Worm (Caenorhabditis elegans) whole organism, early embryonic: ENCODE measurements around the gene M01B2.13.
"Not testable (repeated sequence)": the region's sequence is repeated elsewhere in the genome, so short reads cannot be mapped to it uniquely, and the experiment has no call there.

Source experiments
- B0310.2 ChIP-seq: sonication (generic microtip); optimal IDR thresholded peaks from 2 replicates; lab custom pipeline; 2016; ENCODE audit warnings: mild to moderate bottlenecking, missing genetic modification characterization, missing compliant biosample characterization
- F13C5.2 ChIP-seq: sonication (generic microtip); optimal IDR thresholded peaks from 2 replicates; lab custom pipeline; 2017; ENCODE audit warnings: mild to moderate bottlenecking, missing genetic modification characterization, inconsistent platforms, missing compliant biosample characterization
- ama-1 ChIP-seq: fragments of 150-350 bp; optimal IDR thresholded peaks from 2 replicates; lab custom pipeline; 2014
- ceh-13 ChIP-seq: fragments of 200-800 bp; sonication (Bioruptor generic); optimal IDR thresholded peaks from 2 replicates; lab custom pipeline; 2018; ENCODE audit warnings: mild to moderate bottlenecking, missing genetic modification characterization, missing compliant biosample characterization
- ceh-36 ChIP-seq: sonication (generic microtip); optimal IDR thresholded peaks from 2 replicates; lab custom pipeline; 2016; ENCODE audit warnings: missing genetic modification characterization, inconsistent platforms, missing compliant biosample characterization
- ets-7 ChIP-seq: sonication (generic microtip); optimal IDR thresholded peaks from 2 replicates; lab custom pipeline; 2016; ENCODE audit warnings: missing genotype, missing genetic modification characterization, missing compliant biosample characterization
- flt-1 ChIP-seq: fragments of 200-800 bp; sonication (Bioruptor generic); IDR thresholded peaks from 2 replicates; pipeline ENCODE4 v1.3.6; 2022; ENCODE audit warnings: missing genetic modification characterization, missing compliant biosample characterization
- hmbx-1 ChIP-seq: sonication (generic microtip); optimal IDR thresholded peaks from 2 replicates; lab custom pipeline; 2016; ENCODE audit warnings: mild to moderate bottlenecking, missing genetic modification characterization, missing compliant biosample characterization
- hmg-4 ChIP-seq: fragments of 200-800 bp; sonication (Bioruptor generic); optimal IDR thresholded peaks from 2 replicates; lab custom pipeline; 2018; ENCODE audit warnings: mild to moderate bottlenecking, missing genetic modification characterization, missing compliant biosample characterization
- hnd-1 ChIP-seq: sonication (generic microtip); optimal IDR thresholded peaks from 2 replicates; lab custom pipeline; 2016; ENCODE audit warnings: missing genetic modification characterization, missing compliant biosample characterization
- scrt-1 ChIP-seq: fragments of 200-800 bp; sonication (Bioruptor generic); IDR thresholded peaks from 2 replicates; pipeline ENCODE4 v1.3.6; 2022; ENCODE audit warnings: missing genetic modification characterization, missing compliant biosample characterization
- tbx-11 ChIP-seq: fragments of 200-800 bp; sonication (Bioruptor generic); IDR thresholded peaks from 2 replicates; pipeline ENCODE4 v1.3.6; 2022; ENCODE audit warnings: missing genetic modification characterization, missing compliant biosample characterization
- tbx-37 ChIP-seq: fragments of 200-800 bp; sonication (Bioruptor generic); conservative IDR thresholded peaks from 2 replicates; pipeline ENCODE4 v1.3.6; 2022; ENCODE audit warnings: missing genetic modification reagents, missing genetic modification characterization, missing compliant biosample characterization
- tra-4 ChIP-seq: sonication (generic microtip); optimal IDR thresholded peaks from 2 replicates; lab custom pipeline; 2017; ENCODE audit warnings: missing genetic modification characterization, missing compliant biosample characterization

ce11 chrV:15256669-15257068 lies 9.0 kb downstream of the M01B2.13 start, which contains the start of gene srsx-39:
- TF ChIP-seq tbx-11; flt-1 (GFP tag; lab: Robert Waterston, UW); hnd-1 (tag; lab: Kevin White, UChicago); ceh-36 (tag; lab: Kevin White, UChicago); ama-1 (lab: Kevin White, UChicago); F13C5.2; ceh-13 (GFP tag; lab: Kevin White, UChicago); ets-7 (tag; lab: Kevin White, UChicago); tbx-37 (GFP tag; lab: Robert Waterston, UW); B0310.2; scrt-1 (GFP tag; lab: Robert Waterston, UW); hmg-4 (GFP tag; lab: Kevin White, UChicago); tra-4; hmbx-1 (tag; lab: Kevin White, UChicago): not testable (repeated sequence)
